Worm (Caenorhabditis elegans): Measurements from ENCODE around the gene Y60A9.3.

- no peak for TF ChIP-seq nhr-76 (tag; optimal IDR thresholded peaks at IDR 0.05)
- no peak for TF ChIP-seq nhr-237 (tag; optimal IDR thresholded peaks at IDR 0.05)
- no peak for TF ChIP-seq drap-1 (GFP tag; optimal IDR thresholded peaks at IDR 0.05)
- no peak for TF ChIP-seq pha-4 (tag; optimal IDR thresholded peaks at IDR 0.05)
- no peak for TF ChIP-seq unc-39 (tag; optimal IDR thresholded peaks at IDR 0.05)
- no peak for TF ChIP-seq elt-3 (tag; optimal IDR thresholded peaks at IDR 0.05)
- no peak for TF ChIP-seq blmp-1 (tag; optimal IDR thresholded peaks at IDR 0.05)
- TF ChIP-seq sptf-1 (tag; optimal IDR thresholded peaks at IDR 0.05), result no peak
- TF ChIP-seq unc-120 (tag; optimal IDR thresholded peaks at IDR 0.05; ENCODE audit: poor library complexity, severe bottlenecking), result no peak
- TF ChIP-seq ztf-11 (tag; optimal IDR thresholded peaks at IDR 0.05), result no peak
- TF ChIP-seq sem-2 (GFP tag; optimal IDR thresholded peaks at IDR 0.05), result no peak
- no peak for TF ChIP-seq unc-62 (GFP tag; optimal IDR thresholded peaks at IDR 0.05)
- TF ChIP-seq lsy-2 (tag; optimal IDR thresholded peaks at IDR 0.05), result no peak
Observed at ce11 chrX:14366081-14366480, 17.0 kb upstream of the Y60A9.3 start.
